Worm (Caenorhabditis elegans) whole organism, L3 larva: ENCODE measurements around the gene C16C8.25.

Source experiments
- R02D3.7 ChIP-seq: fragments of 150-350 bp; optimal IDR thresholded peaks from 2 replicates; lab custom pipeline; 2014; ENCODE audit warnings: missing biosample characterization, missing genetic modification characterization
- aly-2 ChIP-seq: fragments of 150-350 bp; optimal IDR thresholded peaks from 2 replicates; lab custom pipeline; 2014; ENCODE audit warnings: missing biosample characterization, missing genetic modification characterization
- ceh-16 ChIP-seq: sonication (generic microtip); optimal IDR thresholded peaks from 2 replicates; lab custom pipeline; 2017; ENCODE audit warnings: missing biosample characterization, missing genetic modification characterization
- ceh-82 ChIP-seq: fragments of 150-350 bp; optimal IDR thresholded peaks from 2 replicates; lab custom pipeline; 2014; ENCODE audit warnings: missing biosample characterization, missing genetic modification characterization
- ceh-9 ChIP-seq: sonication (generic microtip); optimal IDR thresholded peaks from 2 replicates; lab custom pipeline; 2018; ENCODE audit warnings: missing biosample characterization, missing genetic modification characterization
- daf-12 ChIP-seq: fragments of 150-350 bp; optimal IDR thresholded peaks from 2 replicates; lab custom pipeline; 2014; ENCODE audit warnings: missing biosample characterization, missing genetic modification reagents, missing genetic modification characterization
- egl-27 ChIP-seq: sonication (generic microtip); optimal IDR thresholded peaks from 4 replicates; lab custom pipeline; 2017; ENCODE audit warnings: missing biosample characterization, missing genetic modification reagents, missing genetic modification characterization
- egl-5 ChIP-seq: fragments of 150-350 bp; optimal IDR thresholded peaks from 2 replicates; lab custom pipeline; 2017; ENCODE audit warnings: missing biosample characterization, missing genetic modification reagents, missing genetic modification characterization, inconsistent platforms
- elt-1 ChIP-seq: fragments of 150-350 bp; optimal IDR thresholded peaks from 2 replicates; lab custom pipeline; 2014; ENCODE audit warnings: missing biosample characterization, missing genetic modification characterization
- elt-2 ChIP-seq: sonication (generic microtip); optimal IDR thresholded peaks from 2 replicates; lab custom pipeline; 2016; ENCODE audit warnings: missing genetic modification reagents, mild to moderate bottlenecking, missing genetic modification characterization, missing compliant biosample characterization
- eor-1 ChIP-seq, 2 experiments: fragments of 150-350 bp; optimal IDR thresholded peaks; 2 replicates each; lab custom pipeline; 2014 to 2018; ENCODE audit warnings: missing biosample characterization in 2 of 2, missing genetic modification characterization in 2 of 2
- fkh-2 ChIP-seq: fragments of 150-350 bp; optimal IDR thresholded peaks from 2 replicates; lab custom pipeline; 2014; ENCODE audit warnings: missing biosample characterization, missing genetic modification reagents, missing genetic modification characterization
- fos-1 ChIP-seq: fragments of 150-350 bp; optimal IDR thresholded peaks from 2 replicates; lab custom pipeline; 2014; ENCODE audit warnings: missing biosample characterization, missing genetic modification characterization
- hmg-11 ChIP-seq: sonication (generic microtip); optimal IDR thresholded peaks from 2 replicates; lab custom pipeline; 2016; ENCODE audit warnings: missing genetic modification characterization, missing compliant biosample characterization
- jun-1 ChIP-seq: fragments of 150-350 bp; optimal IDR thresholded peaks from 2 replicates; lab custom pipeline; 2014; ENCODE audit warnings: missing biosample characterization, missing genetic modification reagents, missing genetic modification characterization
- lin-15B ChIP-seq: fragments of 150-350 bp; optimal IDR thresholded peaks from 2 replicates; lab custom pipeline; 2014; ENCODE audit warnings: missing biosample characterization, missing genetic modification characterization
- lin-39 ChIP-seq: fragments of 150-350 bp; optimal IDR thresholded peaks from 2 replicates; lab custom pipeline; 2018; ENCODE audit warnings: missing biosample characterization, missing genetic modification reagents, missing genetic modification characterization
- mml-1 ChIP-seq: fragments of 150-350 bp; sonication (generic microtip); optimal IDR thresholded peaks from 3 replicates; lab custom pipeline; 2014; ENCODE audit warnings: missing biosample characterization, missing genetic modification characterization
- nhr-11 ChIP-seq: fragments of 150-350 bp; optimal IDR thresholded peaks from 2 replicates; lab custom pipeline; 2014; ENCODE audit warnings: missing biosample characterization, missing genetic modification characterization
- nhr-237 ChIP-seq: fragments of 150-350 bp; optimal IDR thresholded peaks from 2 replicates; lab custom pipeline; 2014; ENCODE audit warnings: missing biosample characterization, missing genetic modification characterization
- nhr-25 ChIP-seq: sonication (generic microtip); optimal IDR thresholded peaks from 2 replicates; lab custom pipeline; 2017; ENCODE audit warnings: missing biosample characterization, missing genetic modification characterization
- nhr-28 ChIP-seq: fragments of 150-350 bp; optimal IDR thresholded peaks from 2 replicates; lab custom pipeline; 2014; ENCODE audit warnings: missing biosample characterization, missing genetic modification characterization
- nhr-43 ChIP-seq: sonication (generic microtip); optimal IDR thresholded peaks from 2 replicates; lab custom pipeline; 2016; ENCODE audit warnings: mild to moderate bottlenecking, missing genetic modification characterization, missing compliant biosample characterization; ENCODE audit not compliant: poor library complexity, severe bottlenecking
- nhr-77 ChIP-seq: fragments of 150-350 bp; optimal IDR thresholded peaks from 2 replicates; lab custom pipeline; 2014; ENCODE audit warnings: missing biosample characterization, missing genetic modification characterization
- pha-4 ChIP-seq: fragments of 150-350 bp; optimal IDR thresholded peaks from 2 replicates; lab custom pipeline; 2014; ENCODE audit warnings: missing biosample characterization, missing genetic modification reagents, missing genetic modification characterization
- pqm-1 ChIP-seq: fragments of 150-350 bp; optimal IDR thresholded peaks from 2 replicates; lab custom pipeline; 2017; ENCODE audit warnings: missing biosample characterization, missing genetic modification characterization, inconsistent platforms
- sea-2 ChIP-seq: fragments of 150-350 bp; sonication (generic microtip); optimal IDR thresholded peaks from 4 replicates; lab custom pipeline; 2014; ENCODE audit warnings: missing biosample characterization, missing genetic modification reagents, missing genetic modification characterization
- skn-1 ChIP-seq: fragments of 150-350 bp; optimal IDR thresholded peaks from 2 replicates; lab custom pipeline; 2014; ENCODE audit warnings: missing biosample characterization, missing genetic modification characterization
- snpc-4 ChIP-seq: fragments of 150-350 bp; optimal IDR thresholded peaks from 2 replicates; lab custom pipeline; 2014; ENCODE audit warnings: missing biosample characterization, missing genetic modification characterization
- tbx-2 ChIP-seq: sonication (generic microtip); optimal IDR thresholded peaks from 2 replicates; lab custom pipeline; 2016; ENCODE audit warnings: mild to moderate bottlenecking, missing genetic modification characterization, missing compliant biosample characterization
- unc-39 ChIP-seq: sonication (generic microtip); optimal IDR thresholded peaks from 4 replicates; lab custom pipeline; 2017; ENCODE audit warnings: missing biosample characterization, missing genetic modification characterization
- unc-62 ChIP-seq: fragments of 150-350 bp; sonication (generic microtip); optimal IDR thresholded peaks from 4 replicates; lab custom pipeline; 2014; ENCODE audit warnings: missing biosample characterization, missing genetic modification reagents, missing genetic modification characterization
- ztf-4 ChIP-seq: fragments of 150-350 bp; optimal IDR thresholded peaks from 2 replicates; lab custom pipeline; 2014; ENCODE audit warnings: missing biosample characterization, missing genetic modification characterization

Gene C16C8.25

ce11 chrII:3472316-3472715 is 23.3 kb downstream of the C16C8.25 start, which contains the start of gene Y49F6B.12:
Gene Y49F6B.12, minus strand, starts transcription at chrII:3472416.
- TF ChIP-seq elt-1 (tag; lab: Kevin White, UChicago) = no peak
- TF ChIP-seq R02D3.7 (tag; lab: Kevin White, UChicago) = no peak
- no peak for TF ChIP-seq pha-4
- no peak for TF ChIP-seq ztf-4 (tag; lab: Kevin White, UChicago)
- TF ChIP-seq snpc-4 = no peak
- TF ChIP-seq pqm-1 = no peak
- TF ChIP-seq nhr-77 = no peak
- no peak for TF ChIP-seq ceh-9 (tag; lab: Kevin White, UChicago)
- TF ChIP-seq lin-15B = no peak
- no peak for TF ChIP-seq tbx-2 (tag; lab: Kevin White, UChicago)
- TF ChIP-seq, all 47 proteins: peak for 0

- TF ChIP-seq aly-2 (tag; lab: Kevin White, UChicago) (no peak), eor-1 (tag; optimal IDR thresholded peaks at IDR 0.05; lab: Kevin White, UChicago) (no peak), snpc-4 (no peak), elt-2 (no peak), nhr-25 (tag; lab: Kevin White, UChicago) (no peak), ceh-9 (tag; lab: Kevin White, UChicago) (no peak), sea-2 (GFP tag; lab: Kevin White, UChicago) (no peak), nhr-43 (tag; lab: Kevin White, UChicago) (no peak), daf-12 (tag; lab: Kevin White, UChicago) (no peak), skn-1 (tag; lab: Kevin White, UChicago) (no peak), lin-15B (no peak), elt-1 (tag; lab: Kevin White, UChicago) (no peak), fkh-2 (tag; lab: Kevin White, UChicago) (no peak), unc-62 (GFP tag; lab: Kevin White, UChicago) (no peak), nhr-237 (tag; lab: Kevin White, UChicago) (no peak), egl-27 (tag; lab: Kevin White, UChicago) (no peak)
These were observed 23.8 kb downstream of the C16C8.25 start, which contains the start of gene Y49F6B.6 for ce11 chrII:3472817-3473216. Gene Y49F6B.6, plus strand, starts transcription at chrII:3473117.

- TF ChIP-seq hmg-11 (tag; lab: Kevin White, UChicago) = no peak
- no peak for TF ChIP-seq jun-1 (tag; lab: Kevin White, UChicago)
- TF ChIP-seq elt-1 (tag; lab: Kevin White, UChicago) = no peak
- no peak for TF ChIP-seq mml-1 (tag; lab: Kevin White, UChicago)
- TF ChIP-seq ceh-9 (tag; lab: Kevin White, UChicago) = no peak
- TF ChIP-seq nhr-28 (tag; lab: Kevin White, UChicago) = no peak
- no peak for TF ChIP-seq fos-1 (tag; lab: Kevin White, UChicago)
- TF ChIP-seq lin-39 (tag; lab: Kevin White, UChicago) = no peak
- TF ChIP-seq ztf-4 (tag; lab: Kevin White, UChicago) = no peak
- TF ChIP-seq unc-39 (tag; lab: Kevin White, UChicago) = no peak
- TF ChIP-seq egl-5 (tag; lab: Kevin White, UChicago) = no peak
These were observed 24.7 kb downstream of the C16C8.25 start, which contains the start of gene sdz-32 for ce11 chrII:3473744-3474143. Gene sdz-32, plus strand, starts transcription at chrII:3474044.

ce11 chrII:3476536-3476935 is 27.5 kb downstream of the C16C8.25 start:
- TF ChIP-seq ceh-16 (tag; lab: Kevin White, UChicago) = no peak
- no peak for TF ChIP-seq R02D3.7 (tag; lab: Kevin White, UChicago)
- no peak for TF ChIP-seq nhr-77
- no peak for TF ChIP-seq egl-27 (tag; lab: Kevin White, UChicago)

ce11 chrII:3477171-3477570 is 28.1 kb downstream of the C16C8.25 start, which contains the start of gene fbxb-104:
Gene fbxb-104, minus strand, starts transcription at chrII:3477271.
- TF ChIP-seq fkh-2 (tag; lab: Kevin White, UChicago) (no peak), pha-4 (no peak), lin-15B (no peak), egl-27 (tag; lab: Kevin White, UChicago) (no peak), nhr-28 (tag; lab: Kevin White, UChicago) (no peak), mml-1 (tag; lab: Kevin White, UChicago) (no peak), ceh-82 (no peak), nhr-11 (tag; lab: Kevin White, UChicago) (no peak), ztf-4 (tag; lab: Kevin White, UChicago) (no peak), aly-2 (tag; lab: Kevin White, UChicago) (no peak), nhr-25 (tag; lab: Kevin White, UChicago) (no peak)
